Worm (Caenorhabditis elegans) whole organism, midembryonic: ENCODE data around the gene mrpl-4.

Experiments
- T22C8.4 ChIP-seq: fragments of 200-800 bp; sonication (Bioruptor generic); IDR thresholded peaks from 2 replicates; pipeline ENCODE4 v1.3.6; 2022; ENCODE audit warnings: missing genetic modification characterization, missing compliant biosample characterization
- cog-1 ChIP-seq: sonication (generic microtip); optimal IDR thresholded peaks from 2 replicates; lab custom pipeline; 2016; ENCODE audit warnings: missing genetic modification characterization, missing compliant biosample characterization
- flt-1 ChIP-seq: fragments of 200-800 bp; sonication (Bioruptor generic); IDR thresholded peaks from 2 replicates; pipeline ENCODE4 v1.3.6; 2022; ENCODE audit warnings: missing genetic modification characterization, missing compliant biosample characterization
- klf-2 ChIP-seq: fragments of 200-800 bp; sonication (Bioruptor generic); conservative IDR thresholded peaks from 2 replicates; pipeline ENCODE4 v1.3.6; 2022; ENCODE audit warnings: missing genetic modification reagents, missing genetic modification characterization, missing compliant biosample characterization
- med-1 ChIP-seq: sonication (generic microtip); optimal IDR thresholded peaks from 2 replicates; lab custom pipeline; 2017; ENCODE audit warnings: missing genetic modification characterization, mild to moderate bottlenecking, missing compliant biosample characterization, antibody characterized with exemption, missing genetic modification reagents; ENCODE audit not compliant: insufficient read depth
- ref-1 ChIP-seq: fragments of 200-800 bp; sonication (Bioruptor generic); conservative IDR thresholded peaks from 2 replicates; pipeline ENCODE4 v1.3.6; 2022; ENCODE audit warnings: missing genetic modification reagents, missing genetic modification characterization, missing compliant biosample characterization
- tab-1 ChIP-seq: fragments of 200-800 bp; sonication (Bioruptor generic); IDR thresholded peaks from 2 replicates; pipeline ENCODE4 v1.3.6; 2022; ENCODE audit warnings: missing genetic modification characterization, missing compliant biosample characterization
- ztf-23 ChIP-seq: fragments of 200-800 bp; sonication (Bioruptor generic); IDR thresholded peaks from 2 replicates; pipeline ENCODE4 v1.3.6; 2022; ENCODE audit warnings: missing genetic modification reagents, missing genetic modification characterization, missing compliant biosample characterization
- ztf-29 ChIP-seq: fragments of 200-800 bp; sonication (Bioruptor generic); IDR thresholded peaks from 2 replicates; pipeline ENCODE4 v1.3.6; 2022; ENCODE audit warnings: missing genetic modification reagents, missing genetic modification characterization, missing compliant biosample characterization

mrpl-4 gene

DNA sequence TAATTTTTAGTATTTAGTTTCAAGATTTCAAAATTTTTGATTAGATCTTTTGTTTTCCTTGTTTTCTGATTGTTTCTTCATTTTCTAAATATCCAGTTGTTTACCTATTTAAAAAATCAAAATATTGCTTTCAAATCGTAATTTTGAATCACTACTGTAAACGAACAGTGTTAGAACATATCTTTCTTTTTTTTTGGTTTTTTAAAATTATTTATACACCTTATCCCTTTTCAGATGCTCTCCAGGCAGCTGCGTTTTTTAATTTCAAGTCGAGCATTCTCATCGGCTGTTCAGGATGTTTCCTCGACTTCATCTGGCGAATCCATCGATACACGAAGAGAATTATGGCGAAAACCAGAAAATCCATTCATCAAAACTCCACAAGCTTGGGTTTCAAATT is at the start of gene mrpl-4:
mrpl-4 (plus strand) TSS at position 235 of the 400 bp plus-strand sequence.
- TF ChIP-seq ztf-23 (GFP tag; lab: Robert Waterston, UW) (no peak), ref-1 (no peak), ztf-29 (no peak)

DNA sequence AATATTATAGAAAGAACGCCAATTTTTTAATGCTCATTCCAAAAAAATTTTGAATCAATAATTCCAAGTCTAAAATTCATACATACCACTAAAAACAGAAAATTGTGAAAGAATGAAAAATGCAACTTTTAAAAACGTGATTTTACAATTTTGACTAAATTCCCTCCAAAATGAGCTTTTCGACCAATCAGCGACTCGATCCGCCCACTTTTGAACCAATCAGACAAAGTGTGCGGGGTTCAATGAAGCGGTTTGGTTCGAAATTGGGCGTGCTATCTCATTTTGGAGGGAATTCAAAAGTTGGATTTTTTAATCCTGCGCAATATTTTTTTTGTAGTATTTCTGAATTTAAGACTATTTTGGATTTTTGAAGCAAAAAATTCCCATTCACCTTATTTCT is 49.8 kb upstream of the mrpl-4 start:
- TF ChIP-seq klf-2 (GFP tag; lab: Robert Waterston, UW): no peak
- no peak for TF ChIP-seq med-1 (GFP tag; lab: Kevin White, UChicago)
- no peak for TF ChIP-seq cog-1
- TF ChIP-seq ztf-23 (GFP tag; lab: Robert Waterston, UW): no peak
- TF ChIP-seq ref-1: no peak
- no peak for TF ChIP-seq ztf-29
- no peak for TF ChIP-seq tab-1 (GFP tag; lab: Robert Waterston, UW)
- no peak for TF ChIP-seq T22C8.4 (GFP tag; lab: Robert Waterston, UW)
- no peak for TF ChIP-seq flt-1 (GFP tag; lab: Robert Waterston, UW)

DNA sequence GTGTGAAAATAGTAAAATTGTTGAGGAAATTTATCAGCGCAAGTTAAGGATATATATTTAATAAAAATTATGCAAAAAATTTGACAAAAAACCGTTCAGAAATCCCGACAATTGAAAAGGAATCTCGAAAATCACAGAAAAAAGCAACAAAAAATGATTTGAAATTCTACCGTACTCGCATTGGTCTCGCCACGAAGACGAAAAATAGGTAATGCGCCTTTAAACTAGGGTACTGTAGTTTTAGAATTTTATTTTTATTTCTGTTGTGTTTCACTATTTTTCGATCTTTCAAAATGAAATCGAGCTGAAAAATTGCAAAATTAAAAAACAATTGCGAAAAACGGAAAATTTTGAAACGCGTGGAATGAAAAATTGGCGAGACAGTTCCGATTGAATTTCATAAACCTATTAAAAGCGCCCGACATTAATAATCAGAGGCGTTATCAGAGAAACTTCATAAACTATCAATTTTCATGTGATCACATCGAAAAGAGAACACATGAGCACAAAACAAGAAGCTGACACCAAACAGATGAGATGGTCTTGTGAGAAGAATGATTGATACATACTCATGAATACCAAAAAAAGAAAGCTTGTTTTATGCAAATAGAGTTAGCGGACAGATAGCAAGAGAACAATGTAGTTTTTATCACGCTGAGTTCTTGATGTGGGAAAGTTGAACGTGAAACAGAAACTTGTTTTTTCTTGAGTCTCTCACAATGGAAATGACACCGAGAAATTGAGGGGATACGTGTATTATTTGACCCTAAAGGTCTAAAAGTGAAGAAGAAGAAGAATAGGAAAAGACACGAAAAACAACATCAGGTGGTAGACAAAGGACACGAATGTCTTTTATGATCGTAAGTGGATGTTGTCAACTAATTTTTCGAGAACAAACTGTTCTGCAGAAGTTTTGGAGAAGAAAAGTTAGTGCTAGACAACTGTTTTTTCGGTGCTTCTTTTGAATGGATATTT is 41.9 kb upstream of the mrpl-4 start:
- TF ChIP-seq T22C8.4 (GFP tag; lab: Robert Waterston, UW) (no peak), ref-1 (no peak), ztf-23 (GFP tag; lab: Robert Waterston, UW) (no peak), med-1 (GFP tag; lab: Kevin White, UChicago) (no peak), flt-1 (GFP tag; lab: Robert Waterston, UW) (no peak), cog-1 (no peak), tab-1 (GFP tag; lab: Robert Waterston, UW) (no peak)

DNA sequence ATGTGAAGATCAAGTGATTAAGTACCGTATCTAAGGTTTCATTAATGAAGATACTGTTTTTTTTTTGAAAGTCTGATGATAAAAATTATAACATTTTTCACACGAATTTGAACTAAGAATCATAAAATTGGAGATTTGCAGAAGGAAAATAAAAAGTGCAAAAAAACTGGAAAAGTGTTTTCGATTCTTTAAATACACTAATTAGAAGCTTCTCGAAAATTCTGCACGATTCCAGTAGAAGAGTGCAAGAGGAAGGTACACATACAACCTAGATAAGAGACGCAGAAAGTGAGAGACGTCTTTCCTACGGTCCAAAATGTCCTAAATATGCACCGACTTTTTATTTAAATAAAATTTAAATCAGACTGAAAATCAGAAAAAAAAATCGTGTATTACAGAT is 40.9 kb upstream of the mrpl-4 start:
- no peak for TF ChIP-seq cog-1
- TF ChIP-seq tab-1 (GFP tag; lab: Robert Waterston, UW): no peak
- no peak for TF ChIP-seq ztf-23 (GFP tag; lab: Robert Waterston, UW)
- no peak for TF ChIP-seq ref-1
- TF ChIP-seq T22C8.4 (GFP tag; lab: Robert Waterston, UW): no peak
- no peak for TF ChIP-seq med-1 (GFP tag; lab: Kevin White, UChicago)
- TF ChIP-seq flt-1 (GFP tag; lab: Robert Waterston, UW): no peak
- no peak for TF ChIP-seq ztf-29
- no peak for TF ChIP-seq klf-2 (GFP tag; lab: Robert Waterston, UW)

DNA sequence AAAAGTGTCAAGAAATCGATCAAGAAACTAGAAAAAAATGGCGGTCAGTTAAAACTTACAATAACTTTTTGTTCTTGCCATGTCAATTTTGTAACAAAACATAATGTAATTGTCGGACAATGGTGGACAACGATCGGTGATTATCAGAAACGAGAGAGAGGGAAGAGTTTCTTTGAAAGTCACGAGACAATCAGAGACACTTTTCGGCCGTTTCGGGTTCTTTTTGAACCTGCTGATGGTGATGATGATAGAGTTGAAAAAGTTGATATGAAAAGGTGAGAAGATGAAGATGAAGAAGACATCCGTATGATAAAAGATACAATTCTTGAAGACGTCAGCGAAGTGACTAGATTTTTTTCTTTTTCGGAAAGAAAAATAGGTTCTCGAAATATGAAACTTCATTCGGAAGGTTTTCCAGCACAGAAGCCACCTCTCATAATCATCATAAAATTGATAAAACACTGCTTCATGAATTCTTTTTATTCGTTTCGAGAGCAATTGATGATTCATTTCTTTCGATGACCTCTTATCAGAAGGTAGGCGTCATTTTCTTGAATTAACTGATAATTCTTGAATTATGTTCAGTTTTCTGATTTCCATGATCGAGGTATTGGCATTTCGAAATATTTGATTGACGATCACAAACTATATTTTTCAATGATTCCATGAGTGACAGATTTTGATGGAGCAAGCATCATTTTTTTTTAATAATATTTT is 40.2 kb upstream of the mrpl-4 start:
- TF ChIP-seq med-1 (GFP tag; lab: Kevin White, UChicago) (no peak), cog-1 (no peak), flt-1 (GFP tag; lab: Robert Waterston, UW) (no peak), T22C8.4 (GFP tag; lab: Robert Waterston, UW) (no peak), ztf-29 (no peak), klf-2 (GFP tag; lab: Robert Waterston, UW) (no peak), tab-1 (GFP tag; lab: Robert Waterston, UW) (no peak), ztf-23 (GFP tag; lab: Robert Waterston, UW) (no peak), ref-1 (no peak)

DNA sequence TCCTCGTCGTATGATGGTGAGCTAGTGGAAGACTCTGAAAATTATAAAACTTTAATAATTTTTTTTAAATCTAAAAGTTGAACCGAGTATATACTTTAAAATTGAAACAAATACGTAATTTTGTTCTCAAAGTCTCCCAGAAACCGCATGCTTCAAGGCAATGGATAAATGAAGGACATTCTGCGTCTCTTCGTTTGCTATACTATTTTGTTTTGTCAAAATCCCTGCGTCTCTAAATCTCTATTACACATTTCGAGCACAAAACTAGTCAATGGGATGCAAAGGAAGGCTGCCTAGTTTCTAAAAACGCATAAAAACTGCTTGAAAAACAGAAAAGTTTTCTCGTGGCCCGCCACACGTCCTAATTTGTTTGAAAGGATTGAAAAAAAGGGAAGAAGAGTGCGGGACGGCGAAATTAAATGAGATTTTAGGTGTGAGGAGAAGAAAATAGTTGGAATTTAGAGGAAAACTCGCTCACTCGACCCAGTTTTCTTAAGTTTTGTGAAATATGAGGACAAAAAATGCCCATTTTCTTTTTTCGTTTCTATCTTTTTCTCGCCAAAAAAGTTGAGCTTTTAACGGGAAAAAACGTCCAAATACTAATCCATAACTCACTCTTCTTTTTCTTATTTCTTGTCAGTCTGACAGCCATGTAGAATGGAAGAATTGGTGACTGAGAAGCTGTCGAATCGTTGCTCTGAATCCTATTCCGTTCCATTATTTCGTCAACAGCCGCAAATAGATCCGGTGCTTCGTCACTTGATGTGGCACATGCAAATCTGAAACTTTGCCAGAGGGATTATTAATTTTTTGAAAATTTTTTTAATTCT is 38.3 kb upstream of the mrpl-4 start:
- TF ChIP-seq tab-1 (GFP tag; lab: Robert Waterston, UW) (no peak), ztf-29 (no peak), cog-1 (no peak), med-1 (GFP tag; lab: Kevin White, UChicago) (no peak), flt-1 (GFP tag; lab: Robert Waterston, UW) (no peak), ztf-23 (GFP tag; lab: Robert Waterston, UW) (no peak), ref-1 (no peak), T22C8.4 (GFP tag; lab: Robert Waterston, UW) (no peak), klf-2 (GFP tag; lab: Robert Waterston, UW) (no peak)

DNA sequence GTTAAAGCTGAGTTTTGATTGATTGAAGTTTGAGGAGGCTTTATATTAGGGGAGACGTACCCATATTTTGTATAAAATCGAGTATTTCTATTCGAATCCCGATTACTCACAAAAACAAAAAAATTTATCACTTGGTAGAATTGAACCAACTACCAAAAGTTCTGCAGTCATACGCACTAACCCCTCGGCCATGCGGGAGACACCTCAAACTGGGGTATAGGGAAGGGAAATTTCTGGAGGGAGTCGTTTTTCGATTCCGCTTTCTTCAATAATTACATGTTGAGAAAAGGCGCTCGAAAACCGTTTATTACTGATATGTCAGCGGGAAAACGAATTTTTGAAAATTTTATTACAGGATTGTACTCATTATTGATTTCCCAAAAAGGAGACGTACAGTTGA is 35.8 kb upstream of the mrpl-4 start:
- TF ChIP-seq ztf-23 (GFP tag; lab: Robert Waterston, UW) (peak; percentile 70; the same call in 1 of the 2 replicates), flt-1 (GFP tag; lab: Robert Waterston, UW) (peak; percentile 82), ref-1 (peak; percentile 71), T22C8.4 (GFP tag; lab: Robert Waterston, UW) (peak; percentile 72), tab-1 (GFP tag; lab: Robert Waterston, UW) (peak; percentile 83; the same call in 1 of the 2 replicates), ztf-29 (0 out of 2 replicates have a peak, but pooled peaks have one; percentile 35)

DNA sequence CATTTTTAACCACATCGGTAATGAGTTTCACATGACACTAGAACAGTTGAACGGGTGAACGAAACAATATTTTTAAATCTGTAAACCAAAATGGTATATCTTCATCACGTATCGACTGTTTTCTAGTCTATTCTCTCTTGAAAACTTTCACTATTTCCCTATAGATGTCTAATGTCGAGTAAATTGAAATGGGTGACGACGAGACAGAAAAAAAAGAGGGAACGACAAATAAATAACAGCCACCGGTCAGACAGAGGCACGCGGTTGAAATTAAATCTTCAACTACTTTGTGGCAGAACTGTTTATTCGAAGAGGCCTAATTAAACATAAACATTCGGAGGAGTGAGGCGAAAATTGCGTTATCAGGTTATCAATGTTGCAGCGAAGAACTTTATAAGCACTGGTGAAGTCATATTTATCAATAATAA is 32.7 kb upstream of the mrpl-4 start:
- no peak for TF ChIP-seq klf-2 (GFP tag; lab: Robert Waterston, UW)
- no peak for TF ChIP-seq cog-1
- TF ChIP-seq T22C8.4 (GFP tag; lab: Robert Waterston, UW): no peak
- TF ChIP-seq med-1 (GFP tag; lab: Kevin White, UChicago): no peak
- no peak for TF ChIP-seq ztf-23 (GFP tag; lab: Robert Waterston, UW)
- no peak for TF ChIP-seq flt-1 (GFP tag; lab: Robert Waterston, UW)
- no peak for TF ChIP-seq ztf-29
- no peak for TF ChIP-seq ref-1
- no peak for TF ChIP-seq tab-1 (GFP tag; lab: Robert Waterston, UW)
